Worm (Caenorhabditis elegans) whole organism, L3 larva: ENCODE results near the gene R05G6.3.

Source experiments
- R02D3.7 ChIP-seq: fragments of 150-350 bp; optimal IDR thresholded peaks from 2 replicates; lab custom pipeline; 2014; ENCODE audit warnings: missing biosample characterization, missing genetic modification characterization
- ama-1 ChIP-seq: fragments of 150-350 bp; optimal IDR thresholded peaks from 2 replicates; lab custom pipeline; 2018
- ceh-16 ChIP-seq: sonication (generic microtip); optimal IDR thresholded peaks from 2 replicates; lab custom pipeline; 2017; ENCODE audit warnings: missing biosample characterization, missing genetic modification characterization
- ceh-28 ChIP-seq: fragments of 150-350 bp; optimal IDR thresholded peaks from 2 replicates; lab custom pipeline; 2014; ENCODE audit warnings: missing biosample characterization, missing genetic modification reagents, missing genetic modification characterization
- egl-27 ChIP-seq: sonication (generic microtip); optimal IDR thresholded peaks from 4 replicates; lab custom pipeline; 2017; ENCODE audit warnings: missing biosample characterization, missing genetic modification reagents, missing genetic modification characterization
- elt-1 ChIP-seq: fragments of 150-350 bp; optimal IDR thresholded peaks from 2 replicates; lab custom pipeline; 2014; ENCODE audit warnings: missing biosample characterization, missing genetic modification characterization
- elt-2 ChIP-seq: sonication (generic microtip); optimal IDR thresholded peaks from 2 replicates; lab custom pipeline; 2016; ENCODE audit warnings: missing genetic modification reagents, mild to moderate bottlenecking, missing genetic modification characterization, missing compliant biosample characterization
- eor-1 ChIP-seq, 2 experiments: fragments of 150-350 bp; optimal IDR thresholded peaks; 2 replicates each; lab custom pipeline; 2014 to 2018; ENCODE audit warnings: missing biosample characterization in 2 of 2, missing genetic modification characterization in 2 of 2
- fkh-10 ChIP-seq: sonication (generic microtip); optimal IDR thresholded peaks from 2 replicates; lab custom pipeline; 2017; ENCODE audit warnings: missing biosample characterization, missing genetic modification reagents, missing genetic modification characterization
- fos-1 ChIP-seq: fragments of 150-350 bp; optimal IDR thresholded peaks from 2 replicates; lab custom pipeline; 2014; ENCODE audit warnings: missing biosample characterization, missing genetic modification characterization
- hmg-11 ChIP-seq: sonication (generic microtip); optimal IDR thresholded peaks from 2 replicates; lab custom pipeline; 2016; ENCODE audit warnings: missing genetic modification characterization, missing compliant biosample characterization
- jun-1 ChIP-seq: fragments of 150-350 bp; optimal IDR thresholded peaks from 2 replicates; lab custom pipeline; 2014; ENCODE audit warnings: missing biosample characterization, missing genetic modification reagents, missing genetic modification characterization
- lin-15B ChIP-seq: fragments of 150-350 bp; optimal IDR thresholded peaks from 2 replicates; lab custom pipeline; 2014; ENCODE audit warnings: missing biosample characterization, missing genetic modification characterization
- lin-39 ChIP-seq: fragments of 150-350 bp; optimal IDR thresholded peaks from 2 replicates; lab custom pipeline; 2018; ENCODE audit warnings: missing biosample characterization, missing genetic modification reagents, missing genetic modification characterization
- lsy-12 ChIP-seq: sonication (generic microtip); optimal IDR thresholded peaks from 2 replicates; lab custom pipeline; 2016; ENCODE audit warnings: mild to moderate bottlenecking, missing genetic modification characterization, missing compliant biosample characterization
- mdl-1 ChIP-seq: fragments of 150-350 bp; optimal IDR thresholded peaks from 2 replicates; lab custom pipeline; 2014; ENCODE audit warnings: missing biosample characterization, missing genetic modification characterization
- mml-1 ChIP-seq: fragments of 150-350 bp; sonication (generic microtip); optimal IDR thresholded peaks from 3 replicates; lab custom pipeline; 2014; ENCODE audit warnings: missing biosample characterization, missing genetic modification characterization
- nfya-1 ChIP-seq: sonication (generic microtip); optimal IDR thresholded peaks from 2 replicates; lab custom pipeline; 2017; ENCODE audit warnings: missing genetic modification characterization, mild to moderate bottlenecking, missing compliant biosample characterization, antibody characterized with exemption, moderate library complexity; ENCODE audit not compliant: insufficient read depth
- nhr-12 ChIP-seq: fragments of 150-350 bp; optimal IDR thresholded peaks from 2 replicates; lab custom pipeline; 2014; ENCODE audit warnings: missing biosample characterization, missing genetic modification characterization
- nhr-23 ChIP-seq: fragments of 150-350 bp; optimal IDR thresholded peaks from 2 replicates; lab custom pipeline; 2014; ENCODE audit warnings: missing biosample characterization, missing genetic modification reagents, missing genetic modification characterization
- nhr-237 ChIP-seq: fragments of 150-350 bp; optimal IDR thresholded peaks from 2 replicates; lab custom pipeline; 2014; ENCODE audit warnings: missing biosample characterization, missing genetic modification characterization
- nhr-25 ChIP-seq: sonication (generic microtip); optimal IDR thresholded peaks from 2 replicates; lab custom pipeline; 2017; ENCODE audit warnings: missing biosample characterization, missing genetic modification characterization
- nhr-28 ChIP-seq: fragments of 150-350 bp; optimal IDR thresholded peaks from 2 replicates; lab custom pipeline; 2014; ENCODE audit warnings: missing biosample characterization, missing genetic modification characterization
- nhr-43 ChIP-seq: sonication (generic microtip); optimal IDR thresholded peaks from 2 replicates; lab custom pipeline; 2016; ENCODE audit warnings: mild to moderate bottlenecking, missing genetic modification characterization, missing compliant biosample characterization; ENCODE audit not compliant: poor library complexity, severe bottlenecking
- nhr-67 ChIP-seq: fragments of 150-350 bp; optimal IDR thresholded peaks from 2 replicates; lab custom pipeline; 2014; ENCODE audit warnings: missing biosample characterization, missing genetic modification characterization
- nhr-77 ChIP-seq: fragments of 150-350 bp; optimal IDR thresholded peaks from 2 replicates; lab custom pipeline; 2014; ENCODE audit warnings: missing biosample characterization, missing genetic modification characterization
- pha-4 ChIP-seq: fragments of 150-350 bp; optimal IDR thresholded peaks from 2 replicates; lab custom pipeline; 2014; ENCODE audit warnings: missing biosample characterization, missing genetic modification reagents, missing genetic modification characterization
- pqm-1 ChIP-seq: fragments of 150-350 bp; optimal IDR thresholded peaks from 2 replicates; lab custom pipeline; 2017; ENCODE audit warnings: missing biosample characterization, missing genetic modification characterization, inconsistent platforms
- sea-2 ChIP-seq: fragments of 150-350 bp; sonication (generic microtip); optimal IDR thresholded peaks from 4 replicates; lab custom pipeline; 2014; ENCODE audit warnings: missing biosample characterization, missing genetic modification reagents, missing genetic modification characterization
- snpc-4 ChIP-seq: fragments of 150-350 bp; optimal IDR thresholded peaks from 2 replicates; lab custom pipeline; 2014; ENCODE audit warnings: missing biosample characterization, missing genetic modification characterization
- tbx-2 ChIP-seq: sonication (generic microtip); optimal IDR thresholded peaks from 2 replicates; lab custom pipeline; 2016; ENCODE audit warnings: mild to moderate bottlenecking, missing genetic modification characterization, missing compliant biosample characterization
- unc-39 ChIP-seq: sonication (generic microtip); optimal IDR thresholded peaks from 4 replicates; lab custom pipeline; 2017; ENCODE audit warnings: missing biosample characterization, missing genetic modification characterization
- zag-1 ChIP-seq: fragments of 150-350 bp; optimal IDR thresholded peaks from 2 replicates; lab custom pipeline; 2014; ENCODE audit warnings: missing biosample characterization, missing genetic modification characterization
- ztf-11 ChIP-seq: fragments of 150-350 bp; optimal IDR thresholded peaks from 2 replicates; lab custom pipeline; 2014; ENCODE audit warnings: missing biosample characterization, missing genetic modification characterization

Gene R05G6.3

DNA sequence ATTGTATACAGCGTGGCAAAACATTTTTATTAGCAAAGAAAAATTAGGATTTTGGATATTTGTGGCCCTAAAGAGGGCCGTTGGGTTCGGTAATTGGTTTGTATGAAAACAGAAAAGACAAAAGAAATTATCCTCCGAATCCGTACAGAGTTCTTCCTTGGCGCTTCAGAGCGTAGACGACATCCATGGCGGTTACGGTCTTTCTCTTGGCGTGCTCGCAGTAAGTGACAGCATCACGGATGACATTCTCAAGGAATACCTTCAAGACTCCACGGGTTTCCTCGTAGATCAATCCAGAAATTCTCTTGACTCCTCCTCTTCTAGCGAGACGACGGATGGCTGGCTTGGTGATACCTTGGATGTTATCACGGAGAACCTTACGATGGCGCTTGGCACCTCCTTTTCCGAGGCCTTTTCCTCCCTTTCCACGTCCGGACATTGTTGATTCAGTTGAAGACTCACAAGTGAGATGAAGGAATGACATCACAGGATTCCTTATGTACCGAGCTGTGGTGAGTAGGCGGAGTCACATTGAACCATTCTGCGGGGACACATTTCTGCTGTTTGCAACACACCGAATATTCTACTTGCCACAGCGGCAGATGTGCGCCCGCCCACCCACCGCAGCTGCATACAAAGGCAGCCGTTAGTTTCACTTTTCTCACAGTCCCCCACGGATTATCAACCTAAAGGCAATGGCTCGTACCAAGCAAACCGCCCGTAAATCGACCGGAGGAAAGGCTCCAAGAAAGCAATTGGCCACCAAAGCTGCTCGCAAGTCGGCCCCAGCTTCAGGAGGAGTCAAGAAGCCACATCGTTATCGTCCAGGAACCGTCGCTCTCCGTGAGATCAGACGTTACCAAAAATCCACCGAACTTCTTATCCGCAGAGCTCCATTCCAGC is 28.5 kb upstream of the R05G6.3 start, which contains the start of the genes his-60 and his-59:
TSS of gene his-60 (minus strand) at position 439 of the 903 bp plus-strand sequence.
TSS of gene his-59 (plus strand) at position 696 of the 903 bp plus-strand sequence.
- TF ChIP-seq elt-2 (peak; percentile 27), nhr-43 (peak; percentile 51), lin-15B (tag; lab: Kevin White, UChicago) (peak; percentile 4), elt-1 (tag; lab: Kevin White, UChicago) (no peak), lsy-12 (tag; lab: Kevin White, UChicago) (peak; percentile 6), pha-4 (peak; percentile 43), ztf-11 (no peak), pqm-1 (peak; percentile 33), nhr-25 (tag; lab: Kevin White, UChicago) (peak; percentile 90), snpc-4 (peak; percentile 6)

DNA sequence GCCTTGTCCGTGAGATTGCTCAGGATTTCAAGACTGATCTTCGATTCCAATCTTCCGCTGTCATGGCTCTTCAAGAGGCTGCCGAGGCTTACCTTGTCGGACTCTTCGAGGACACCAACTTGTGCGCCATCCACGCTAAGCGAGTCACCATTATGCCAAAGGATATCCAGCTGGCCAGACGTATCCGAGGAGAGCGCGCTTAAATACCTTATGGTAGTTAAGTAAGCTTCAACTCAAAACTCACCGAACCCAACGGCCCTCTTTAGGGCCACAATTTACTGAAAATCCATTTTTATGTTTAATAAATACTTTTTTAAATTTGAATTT is 27.9 kb upstream of the R05G6.3 start:
- TF ChIP-seq unc-39, result no peak
- TF ChIP-seq R02D3.7 (tag; lab: Kevin White, UChicago), result no peak
- TF ChIP-seq ceh-28 (tag; lab: Kevin White, UChicago), result no peak
- TF ChIP-seq nfya-1 (tag; lab: Kevin White, UChicago), result no peak
- TF ChIP-seq fos-1 (tag; lab: Kevin White, UChicago), result no peak
- TF ChIP-seq eor-1 (tag; optimal IDR thresholded peaks at IDR 0.05; lab: Kevin White, UChicago), result no peak
- no peak for TF ChIP-seq ceh-16
- no peak for TF ChIP-seq egl-27 (tag; lab: Kevin White, UChicago)
- no peak for TF ChIP-seq elt-2
- TF ChIP-seq lsy-12 (tag; lab: Kevin White, UChicago), result no peak
- no peak for TF ChIP-seq tbx-2 (tag; lab: Kevin White, UChicago)
- TF ChIP-seq snpc-4, result no peak
- no peak for TF ChIP-seq nhr-12
- TF ChIP-seq nhr-25 (tag; lab: Kevin White, UChicago), result no peak
- TF ChIP-seq ztf-11, result no peak

- TF ChIP-seq jun-1 (tag; lab: Kevin White, UChicago) (no peak), zag-1 (tag; lab: Kevin White, UChicago) (no peak), mdl-1 (tag; lab: Kevin White, UChicago) (no peak), sea-2 (GFP tag; lab: Kevin White, UChicago) (no peak), nhr-25 (tag; lab: Kevin White, UChicago) (no peak), lsy-12 (tag; lab: Kevin White, UChicago) (no peak), elt-1 (tag; lab: Kevin White, UChicago) (no peak), nhr-23 (no peak), hmg-11 (tag; lab: Kevin White, UChicago) (no peak), nhr-237 (tag; lab: Kevin White, UChicago) (no peak), nhr-67 (no peak), mml-1 (tag; lab: Kevin White, UChicago) (no peak), nhr-28 (tag; lab: Kevin White, UChicago) (no peak), tbx-2 (tag; lab: Kevin White, UChicago) (no peak), nfya-1 (tag; lab: Kevin White, UChicago) (no peak)
- TF ChIP-seq, all 47 proteins: peak for 0
Measured at ce11 chrIV:7491464-7491863, 24.9 kb upstream of the R05G6.3 start, which contains the start of gene F55G1.1. Gene F55G1.1, plus strand, starts transcription at chrIV:7491764.

DNA sequence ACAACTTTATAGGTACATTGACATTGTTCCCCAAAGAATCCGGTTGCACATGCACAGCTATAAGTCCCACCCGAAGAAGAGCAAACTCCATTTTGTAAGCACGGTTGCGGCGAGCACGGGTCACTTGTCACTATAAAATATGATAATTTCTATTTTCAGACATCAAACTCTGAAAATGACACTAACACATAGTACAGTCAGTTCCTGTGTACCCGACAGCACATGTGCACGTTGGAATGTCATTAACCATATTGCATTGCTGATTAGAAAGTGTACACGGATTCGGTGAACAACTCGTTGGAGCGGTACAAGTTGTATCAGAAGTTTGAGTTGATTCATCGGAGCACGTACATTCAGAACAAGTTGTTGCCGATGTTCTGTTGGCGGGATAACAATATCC is 19.1 kb upstream of the R05G6.3 start:
- TF ChIP-seq pqm-1, result peak; percentile 52
- TF ChIP-seq unc-39, result no peak
- TF ChIP-seq ama-1 (lab: Kevin White, UChicago), result no peak
- TF ChIP-seq lin-39 (tag; lab: Kevin White, UChicago), result no peak
- peak; percentile 50 for TF ChIP-seq elt-2
- TF ChIP-seq lsy-12 (tag; lab: Kevin White, UChicago), result no peak
- no peak for TF ChIP-seq R02D3.7 (tag; lab: Kevin White, UChicago)
- no peak for TF ChIP-seq ceh-28 (tag; lab: Kevin White, UChicago)
- no peak for TF ChIP-seq snpc-4

- TF ChIP-seq nhr-12, result no peak
- no peak for TF ChIP-seq zag-1 (tag; lab: Kevin White, UChicago)
- TF ChIP-seq nhr-77, result no peak
- no peak for TF ChIP-seq nhr-43
- TF ChIP-seq mml-1 (tag; lab: Kevin White, UChicago), result no peak
- no peak for TF ChIP-seq elt-2
- TF ChIP-seq elt-1 (tag; lab: Kevin White, UChicago), result no peak
- TF ChIP-seq fkh-10 (GFP tag; lab: Kevin White, UChicago), result no peak
- no peak for TF ChIP-seq nhr-67
- TF ChIP-seq nhr-23, result no peak
Measured at ce11 chrIV:7497750-7498149, 18.6 kb upstream of the R05G6.3 start, which contains the start of gene egas-4. Gene egas-4, minus strand, starts transcription at chrIV:7497850.
